Fruit fly (Drosophila melanogaster) whole organism, embryonic: ENCODE data around the gene CG46313.

Source experiments
- Adf1 ChIP-seq: fragments of 200-800 bp; sonication (Bioruptor generic); IDR thresholded peaks from 2 replicates; pipeline ENCODE4 v1.3.6; 2022; ENCODE audit warnings: missing biosample characterization, missing genetic modification characterization
- Atf3 ChIP-seq: fragments of 200-800 bp; sonication (Bioruptor generic); optimal IDR thresholded peaks from 3 replicates; lab custom pipeline; 2016; ENCODE audit warnings: missing biosample characterization, missing genetic modification characterization
- CG10147 ChIP-seq: fragments of 200-800 bp; sonication (Bioruptor generic); optimal IDR thresholded peaks from 2 replicates; lab custom pipeline; 2019; ENCODE audit warnings: missing biosample characterization, mild to moderate bottlenecking, missing genetic modification characterization, moderate library complexity
- CG15601 ChIP-seq: fragments of 200-800 bp; sonication (Bioruptor generic); optimal IDR thresholded peaks from 3 replicates; lab custom pipeline; 2019; ENCODE audit warnings: missing biosample characterization, mild to moderate bottlenecking, missing genetic modification characterization, moderate library complexity
- CG1647 ChIP-seq: fragments of 200-800 bp; sonication (Bioruptor generic); optimal IDR thresholded peaks from 3 replicates; lab custom pipeline; 2016; ENCODE audit warnings: missing biosample characterization, missing genetic modification characterization
- CG2129 ChIP-seq: fragments of 200-800 bp; sonication (Bioruptor generic); IDR thresholded peaks from 2 replicates; pipeline ENCODE4 v1.3.6; 2022; ENCODE audit warnings: missing biosample characterization, missing genetic modification characterization; ENCODE audit not compliant: partially characterized antibody
- CG30020 ChIP-seq: fragments of 200-800 bp; optimal IDR thresholded peaks from 2 replicates; lab custom pipeline; 2019; ENCODE audit warnings: missing biosample characterization, mild to moderate bottlenecking, missing genetic modification characterization, moderate library complexity
- CG31224 ChIP-seq: fragments of 200-800 bp; sonication (Bioruptor generic); IDR thresholded peaks from 2 replicates; pipeline ENCODE4 v1.3.6; 2022; ENCODE audit warnings: missing biosample characterization, missing genetic modification characterization
- CG31441 ChIP-seq: fragments of 200-800 bp; sonication (Bioruptor generic); IDR thresholded peaks from 2 replicates; pipeline ENCODE4 v1.3.6; 2022; ENCODE audit warnings: missing biosample characterization, missing genetic modification characterization
- CG34376 ChIP-seq: fragments of 200-800 bp; sonication (Bioruptor generic); optimal IDR thresholded peaks from 2 replicates; lab custom pipeline; 2018; ENCODE audit warnings: missing biosample characterization, mild to moderate bottlenecking, missing genetic modification characterization
- CG43689 ChIP-seq: fragments of 200-800 bp; sonication (Bioruptor generic); IDR thresholded peaks from 2 replicates; pipeline ENCODE4 v1.3.6; 2022; ENCODE audit warnings: missing biosample characterization, missing genetic modification characterization
- CG7963 ChIP-seq: fragments of 200-800 bp; sonication (Bioruptor generic); IDR thresholded peaks from 3 replicates; pipeline ENCODE4 v1.3.6; 2022; ENCODE audit warnings: missing biosample characterization, missing genetic modification characterization; ENCODE audit not compliant: partially characterized antibody
- CG9437 ChIP-seq: fragments of 200-800 bp; sonication (Bioruptor generic); optimal IDR thresholded peaks from 2 replicates; lab custom pipeline; 2018; ENCODE audit warnings: missing biosample characterization, mild to moderate bottlenecking, missing genetic modification characterization
- CG9932 ChIP-seq: fragments of 200-800 bp; sonication (Bioruptor generic); IDR thresholded peaks from 2 replicates; pipeline ENCODE4 v1.3.6; 2022; ENCODE audit warnings: missing biosample characterization, missing genetic modification characterization
- Dfd ChIP-seq, 2 experiments: fragments of >200 bp; optimal IDR thresholded peaks; 2 replicates each; lab custom pipeline; 2017; ENCODE audit warnings: missing biosample characterization in 2 of 2, missing genetic modification characterization in 2 of 2
- Dp ChIP-seq: fragments of 200-800 bp; sonication (Bioruptor generic); optimal IDR thresholded peaks from 2 replicates; lab custom pipeline; 2018; ENCODE audit warnings: missing biosample characterization, mild to moderate bottlenecking, missing genetic modification characterization, moderate library complexity
- Drgx ChIP-seq: fragments of 200-800 bp; sonication (Bioruptor generic); IDR thresholded peaks from 2 replicates; pipeline ENCODE4 v1.3.6; 2022; ENCODE audit warnings: missing biosample characterization, missing genetic modification characterization
- ERR ChIP-seq: fragments of 200-800 bp; sonication (Bioruptor generic); optimal IDR thresholded peaks from 2 replicates; lab custom pipeline; 2016; ENCODE audit warnings: missing biosample characterization, missing genetic modification characterization
- Ets97D ChIP-seq: fragments of 200-800 bp; sonication (Bioruptor generic); optimal IDR thresholded peaks from 3 replicates; lab custom pipeline; 2016; ENCODE audit warnings: missing biosample characterization, missing genetic modification characterization
- Gug ChIP-seq: fragments of 200-800 bp; sonication (Bioruptor generic); IDR thresholded peaks from 4 replicates; pipeline ENCODE4 v1.3.6; 2022; ENCODE audit warnings: missing biosample characterization, missing genetic modification characterization
- HHEX ChIP-seq: fragments of 200-800 bp; sonication (Bioruptor generic); optimal IDR thresholded peaks from 3 replicates; lab custom pipeline; 2017; ENCODE audit warnings: missing biosample characterization, mild to moderate bottlenecking, missing genetic modification characterization, missing genetic modification reagents
- Hmx ChIP-seq: fragments of 200-800 bp; sonication (Bioruptor generic); optimal IDR thresholded peaks from 2 replicates; lab custom pipeline; 2016; ENCODE audit warnings: missing biosample characterization, missing genetic modification characterization
- Max ChIP-seq: fragments of 200-800 bp; sonication (Bioruptor generic); optimal IDR thresholded peaks from 2 replicates; lab custom pipeline; 2016; ENCODE audit warnings: missing biosample characterization, mild to moderate bottlenecking, missing genetic modification characterization
- Mrtf ChIP-seq: fragments of 200-800 bp; sonication (Bioruptor generic); IDR thresholded peaks from 3 replicates; pipeline ENCODE4 v1.3.6; 2022; ENCODE audit warnings: missing biosample characterization, missing genetic modification characterization
- NC2β ChIP-seq: fragments of 200-800 bp; sonication (Bioruptor generic); optimal IDR thresholded peaks from 2 replicates; lab custom pipeline; 2016; ENCODE audit warnings: missing biosample characterization, missing genetic modification characterization
- Optix ChIP-seq: fragments of 200-800 bp; sonication (Bioruptor generic); IDR thresholded peaks from 3 replicates; pipeline ENCODE4 v1.3.6; 2022; ENCODE audit warnings: missing biosample characterization, missing genetic modification characterization
- Ptx1 ChIP-seq: fragments of 200-800 bp; sonication (Bioruptor generic); IDR thresholded peaks from 2 replicates; pipeline ENCODE4 v1.3.6; 2022; ENCODE audit warnings: missing biosample characterization, missing genetic modification characterization
- Xrp1 ChIP-seq: fragments of 200-800 bp; sonication (Bioruptor generic); IDR thresholded peaks from 2 replicates; pipeline ENCODE4 v1.3.6; 2022; ENCODE audit warnings: missing biosample characterization, missing genetic modification characterization
- ato ChIP-seq: fragments of 200-800 bp; sonication (Bioruptor generic); IDR thresholded peaks from 2 replicates; pipeline ENCODE4 v1.3.6; 2022; ENCODE audit warnings: missing biosample characterization, missing genetic modification characterization; ENCODE audit not compliant: partially characterized antibody
- cato ChIP-seq: fragments of 200-800 bp; sonication (Bioruptor generic); optimal IDR thresholded peaks from 2 replicates; lab custom pipeline; 2016; ENCODE audit warnings: missing biosample characterization, missing genetic modification characterization, borderline replicate concordance
- caup ChIP-seq: fragments of 200-800 bp; sonication (Bioruptor generic); optimal IDR thresholded peaks from 3 replicates; lab custom pipeline; 2017; ENCODE audit warnings: missing biosample characterization, mild to moderate bottlenecking, missing genetic modification characterization, moderate library complexity; ENCODE audit not compliant: severe bottlenecking
- chinmo ChIP-seq: fragments of 200-800 bp; sonication (Bioruptor generic); IDR thresholded peaks from 4 replicates; pipeline ENCODE4 v1.3.6; 2022; ENCODE audit warnings: missing biosample characterization, missing genetic modification characterization; ENCODE audit not compliant: partially characterized antibody
- crol ChIP-seq: fragments of 200-800 bp; sonication (Bioruptor generic); IDR thresholded peaks from 2 replicates; pipeline ENCODE4 v1.3.6; 2022; ENCODE audit warnings: missing biosample characterization, missing genetic modification characterization
- danr ChIP-seq: fragments of 200-800 bp; sonication (Bioruptor generic); IDR thresholded peaks from 2 replicates; pipeline ENCODE4 v1.3.6; 2022; ENCODE audit warnings: missing biosample characterization, missing genetic modification characterization
- dpn ChIP-seq, 2 experiments: fragments of 200-800 bp; sonication (Bioruptor generic); optimal IDR thresholded peaks; 3 replicates each; lab custom pipeline; 2016; ENCODE audit warnings: missing biosample characterization in 2 of 2, missing genetic modification characterization in 2 of 2
- fd64A ChIP-seq: fragments of 200-800 bp; sonication (Bioruptor generic); optimal IDR thresholded peaks from 3 replicates; lab custom pipeline; 2018; ENCODE audit warnings: missing biosample characterization, mild to moderate bottlenecking, missing genetic modification characterization
- fd96Cb ChIP-seq: fragments of 200-800 bp; sonication (Bioruptor generic); optimal IDR thresholded peaks from 2 replicates; lab custom pipeline; 2018; ENCODE audit warnings: missing biosample characterization, mild to moderate bottlenecking, missing genetic modification characterization, moderate library complexity
- gce ChIP-seq: fragments of 200-800 bp; sonication (Bioruptor generic); IDR thresholded peaks from 3 replicates; pipeline ENCODE4 v1.3.6; 2022; ENCODE audit warnings: missing biosample characterization, missing genetic modification characterization
- ham ChIP-seq: fragments of 200-800 bp; sonication (Bioruptor generic); IDR thresholded peaks from 2 replicates; pipeline ENCODE4 v1.3.6; 2022; ENCODE audit warnings: missing biosample characterization, missing genetic modification characterization
- ind ChIP-seq: fragments of 200-800 bp; sonication (Bioruptor generic); optimal IDR thresholded peaks from 3 replicates; lab custom pipeline; 2016; ENCODE audit warnings: missing biosample characterization, missing genetic modification characterization
- inv ChIP-seq: fragments of 200-800 bp; sonication (Bioruptor generic); IDR thresholded peaks from 2 replicates; pipeline ENCODE4 v1.3.6; 2022; ENCODE audit warnings: missing biosample characterization, missing genetic modification characterization; ENCODE audit not compliant: partially characterized antibody
- mam ChIP-seq: fragments of 200-800 bp; sonication (Bioruptor generic); optimal IDR thresholded peaks from 3 replicates; lab custom pipeline; 2016; ENCODE audit warnings: missing biosample characterization, missing genetic modification characterization
- otp ChIP-seq: fragments of 200-800 bp; sonication (Bioruptor generic); IDR thresholded peaks from 3 replicates; pipeline ENCODE4, ENCODE4 v1.3.6; 2022; ENCODE audit warnings: missing biosample characterization, missing genetic modification characterization
- pan ChIP-seq, 4 experiments: fragments of >200 bp in 3 of 4; fragments of 200-800 bp in 1 of 4; sonication (Bioruptor generic) in 1 of 4; optimal IDR thresholded peaks in 3 of 4; IDR thresholded peaks in 1 of 4; 2 replicates each; pipeline versions ENCODE4 v1.3.6 to Lab custom; 2017 to 2022; ENCODE audit warnings: missing biosample characterization in 2 of 4, missing genetic modification characterization in 2 of 4, mixed read lengths in 1 of 4
- peb ChIP-seq: fragments of 200-800 bp; sonication (Bioruptor generic); IDR thresholded peaks from 2 replicates; pipeline ENCODE4 v1.3.6; 2022; ENCODE audit warnings: missing biosample characterization, missing genetic modification characterization
- pita ChIP-seq: fragments of 200-800 bp; sonication (Bioruptor generic); optimal IDR thresholded peaks from 2 replicates; lab custom pipeline; 2017; ENCODE audit warnings: missing biosample characterization, mild to moderate bottlenecking, missing genetic modification characterization
- shn ChIP-seq: fragments of 200-800 bp; sonication (Bioruptor generic); optimal IDR thresholded peaks from 3 replicates; lab custom pipeline; 2016; ENCODE audit warnings: missing biosample characterization, missing genetic modification characterization
- sna ChIP-seq: fragments of 200-800 bp; sonication (Bioruptor generic); IDR thresholded peaks from 2 replicates; pipeline ENCODE4 v1.3.6; 2022; ENCODE audit warnings: missing biosample characterization, missing genetic modification characterization; ENCODE audit not compliant: partially characterized antibody
- tll ChIP-seq, 2 experiments: fragments of 200-800 bp in 1 of 2; fragments of >200 bp in 1 of 2; sonication (Bioruptor generic) in 1 of 2; optimal IDR thresholded peaks; 2 replicates each; lab custom pipeline; 2017 to 2019; ENCODE audit warnings: missing biosample characterization in 2 of 2, missing genetic modification characterization in 2 of 2, mild to moderate bottlenecking in 1 of 2, moderate library complexity in 1 of 2

The CG46313 gene

dm6 chr3R:26988412-26988981 lies 10.2 kb downstream of the CG46313 start, which contains the start of gene CG31075 (continued):
- TF ChIP-seq crol (no peak), CG30020 (no peak), ERR (GFP tag; lab: Kevin White, UChicago) (no peak), ind (GFP tag; lab: Kevin White, UChicago) (peak; percentile 56), gce (GFP tag; lab: Robert Waterston, UW) (no peak), Atf3 (GFP tag; lab: Kevin White, UChicago) (no peak), CG2129 (GFP tag; lab: Robert Waterston, UW) (no peak), CG7963 (GFP tag; lab: Robert Waterston, UW) (no peak), Ets97D (GFP tag; lab: Kevin White, UChicago) (peak; percentile 26), mam (GFP tag; lab: Kevin White, UChicago) (peak; percentile 32), CG31224 (GFP tag; lab: Robert Waterston, UW) (no peak; the same call in 1 of the 2 replicates), CG9932 (GFP tag; lab: Robert Waterston, UW) (peak; percentile 86), Dp (GFP tag; lab: Kevin White, UChicago) (no peak), Dfd (GFP tag; optimal IDR thresholded peaks at IDR 0.05; lab: Kevin White, UChicago) (no peak), Xrp1 (GFP tag; lab: Robert Waterston, UW) (peak; percentile 55), Ptx1 (GFP tag; lab: Robert Waterston, UW) (peak; percentile 49; the same call in 1 of the 2 replicates), fd96Cb (no peak), otp (peak; percentile 24; the same call in 1 of the 3 replicates), CG43689 (GFP tag; lab: Robert Waterston, UW) (peak; percentile 30; the same call in 1 of the 2 replicates), ham (GFP tag; lab: Robert Waterston, UW) (no peak), Max (peak; percentile 54), CG15601 (no peak), chinmo (0 out of 4 replicates have a peak, but pooled peaks have one; percentile 35), CG10147 (GFP tag; lab: Kevin White, UChicago) (peak; percentile 63), inv (GFP tag; lab: Robert Waterston, UW) (no peak), peb (GFP tag; lab: Robert Waterston, UW) (no peak), Optix (no peak), Drgx (GFP tag; lab: Robert Waterston, UW) (peak; percentile 90), tll (GFP tag; optimal IDR thresholded peaks at IDR 0.05; lab: Kevin White, UChicago) (no peak), sna (GFP tag; lab: Robert Waterston, UW) (no peak), fd64A (GFP tag; lab: Kevin White, UChicago) (no peak), Adf1 (GFP tag; lab: Robert Waterston, UW) (peak; percentile 42), CG34376 (no peak), dpn (GFP tag; optimal IDR thresholded peaks at IDR 0.05; lab: Kevin White, UChicago) (peak in 1 of 2 experiments; percentile 30), HHEX (GFP tag; lab: Kevin White, UChicago) (peak; percentile 53), cato (GFP tag; lab: Kevin White, UChicago) (no peak), Gug (peak; percentile 28; the same call in 2 of the 4 replicates), Mrtf (GFP tag; lab: Robert Waterston, UW) (peak; percentile 65; the same call in 1 of the 3 replicates), Hmx (GFP tag; lab: Kevin White, UChicago) (no peak), shn (GFP tag; lab: Kevin White, UChicago) (no peak), danr (GFP tag; lab: Robert Waterston, UW) (no peak), pan (optimal IDR thresholded peaks at IDR 0.05; lab: Kevin White, UChicago) (no peak), pan (GFP tag; optimal IDR thresholded peaks at IDR 0.05 in 1 of 2, IDR thresholded peaks at IDR 0.05 in 1 of 2) (peak in 1 of 2 experiments; percentile 62), CG1647 (no peak), caup (peak; percentile 30), NC2β (GFP tag; lab: Kevin White, UChicago) (no peak), ato (GFP tag; lab: Robert Waterston, UW) (no peak), CG31441 (GFP tag; lab: Robert Waterston, UW) (0 out of 2 replicates have a peak, but pooled peaks have one; percentile 11), CG9437 (GFP tag; lab: Kevin White, UChicago) (no peak), pita (GFP tag; lab: Kevin White, UChicago) (peak; percentile 33)
